Worm (Caenorhabditis elegans) whole organism, L1 larva: ENCODE measurements around the gene snb-1.

Experiments used
- nhr-28 ChIP-seq: fragments of 150-350 bp; optimal IDR thresholded peaks from 2 replicates; lab custom pipeline; 2014; ENCODE audit warnings: missing biosample characterization, missing genetic modification characterization
- nhr-90 ChIP-seq: sonication (generic microtip); optimal IDR thresholded peaks from 2 replicates; lab custom pipeline; 2016; ENCODE audit warnings: mild to moderate bottlenecking, missing genetic modification characterization, missing compliant biosample characterization; ENCODE audit not compliant: poor library complexity

ce11 chrV:6683740-6684139 lies 27.4 kb upstream of the snb-1 start:
- TF ChIP-seq nhr-90, result no peak
- no peak for TF ChIP-seq nhr-28 (tag; lab: Kevin White, UChicago)
